Worm (Caenorhabditis elegans) whole organism, mixed stage, embryonic: ENCODE data around the gene T16A9.3.

ENCODE experiments used
- ceh-39 ChIP-seq: fragments of 150-350 bp; optimal IDR thresholded peaks from 2 replicates; lab custom pipeline; 2014; ENCODE audit warnings: missing biosample characterization, missing genetic modification characterization
- ces-1 ChIP-seq: fragments of 150-350 bp; optimal IDR thresholded peaks from 2 replicates; lab custom pipeline; 2014; ENCODE audit warnings: missing biosample characterization, missing genetic modification reagents, missing genetic modification characterization
- elt-1 ChIP-seq: sonication (generic microtip); optimal IDR thresholded peaks from 2 replicates; lab custom pipeline; 2017; ENCODE audit warnings: missing genetic modification characterization, mild to moderate bottlenecking, missing compliant biosample characterization, antibody characterized with exemption, moderate library complexity, borderline replicate concordance; ENCODE audit not compliant: insufficient read depth
- snpc-4 ChIP-seq: fragments of 150-350 bp; optimal IDR thresholded peaks from 2 replicates; lab custom pipeline; 2014; ENCODE audit warnings: missing biosample characterization, missing genetic modification characterization
- unc-39 ChIP-seq: fragments of 150-350 bp; optimal IDR thresholded peaks from 2 replicates; lab custom pipeline; 2014; ENCODE audit warnings: missing biosample characterization, missing genetic modification characterization

ce11 chrV:14226373-14226772, 21.1 kb downstream of the T16A9.3 start, which contains the start of gene nep-21:
- no peak for TF ChIP-seq unc-39
- TF ChIP-seq snpc-4 (tag; lab: Kevin White, UChicago) = no peak
- no peak for TF ChIP-seq ces-1 (GFP tag; lab: Kevin White, UChicago)
- TF ChIP-seq ceh-39 (tag; lab: Kevin White, UChicago) = no peak
- TF ChIP-seq elt-1 (tag; lab: Kevin White, UChicago) = no peak
